Worm (Caenorhabditis elegans): Measurements from ENCODE around the gene B0554.1.
A peak's percentile ranks its signal among the peaks of the same experiment; 100 is the strongest.

B0554.1 gene

DNA sequence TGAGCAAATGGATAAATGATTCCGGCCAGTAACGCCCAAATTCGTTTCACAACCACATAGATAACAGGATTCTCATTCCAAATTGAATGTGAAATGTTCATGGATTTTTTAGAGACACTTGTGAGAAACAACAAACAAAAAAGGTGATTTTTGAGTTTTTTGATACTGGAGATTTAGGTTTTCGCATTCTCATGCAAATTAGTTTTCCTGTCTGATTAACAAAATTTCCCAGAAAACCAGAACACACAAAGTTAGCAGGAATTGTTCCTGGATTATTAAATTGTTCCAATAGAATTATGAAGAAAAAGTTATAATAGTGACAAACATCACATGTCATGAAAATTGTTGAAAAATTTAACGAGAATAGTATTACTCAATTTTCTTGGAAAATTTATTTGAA lies 5.0 kb downstream of the B0554.1 start, which contains the start of gene srh-33:
TSS of gene srh-33 (minus strand) at position 101 of the 400 bp plus-strand sequence.
- TF ChIP-seq lin-11 (tag; optimal IDR thresholded peaks at IDR 0.05) = no peak
- TF ChIP-seq sem-4 (tag; optimal IDR thresholded peaks at IDR 0.05) = no peak
- no peak for TF ChIP-seq F13H6.1 (tag; optimal IDR thresholded peaks at IDR 0.05)
- no peak for TF ChIP-seq nhr-129 (tag; optimal IDR thresholded peaks at IDR 0.05)
- TF ChIP-seq ceh-82 (tag; optimal IDR thresholded peaks at IDR 0.05) = no peak

DNA sequence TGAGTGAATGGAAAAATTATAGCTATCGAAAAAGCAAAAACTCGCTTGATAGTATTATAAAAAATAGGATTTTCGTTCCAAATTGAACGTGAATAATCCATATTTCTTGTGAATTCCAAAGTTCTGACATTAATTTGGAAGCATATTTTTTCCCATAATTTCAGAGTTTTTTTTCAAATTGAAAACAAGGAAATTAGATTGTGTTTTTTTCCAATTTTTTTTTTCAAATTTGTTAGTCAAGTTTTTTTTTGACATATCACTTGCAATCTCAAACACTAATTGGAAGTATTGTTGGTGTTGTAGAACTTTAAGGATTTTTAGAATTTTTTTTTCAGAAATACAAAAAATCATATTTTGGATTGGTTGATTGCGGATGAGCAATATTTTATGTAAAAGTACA lies 8.4 kb downstream of the B0554.1 start, which contains the start of gene srh-34:
TSS of gene srh-34 (minus strand) at position 101 of the 400 bp plus-strand sequence.
- TF ChIP-seq nhr-11 (tag; optimal IDR thresholded peaks at IDR 0.05) (no peak), elt-3 (tag; optimal IDR thresholded peaks at IDR 0.05) (no peak), ztf-1 (GFP tag; conservative IDR thresholded peaks at IDR 0.05) (no peak), zag-1 (tag; optimal IDR thresholded peaks at IDR 0.05) (no peak), ZK546.5 (tag; optimal IDR thresholded peaks at IDR 0.05) (no peak), gmeb-1 (tag; optimal IDR thresholded peaks at IDR 0.05) (no peak), C34F6.9 (tag; optimal IDR thresholded peaks at IDR 0.05) (no peak), nhr-237 (tag; optimal IDR thresholded peaks at IDR 0.05) (no peak), lsy-2 (tag; optimal IDR thresholded peaks at IDR 0.05) (no peak), ztf-4 (tag; optimal IDR thresholded peaks at IDR 0.05) (no peak), mdl-1 (tag; optimal IDR thresholded peaks at IDR 0.05) (no peak), nhr-129 (tag; optimal IDR thresholded peaks at IDR 0.05) (no peak), Y55F3AM.14 (GFP tag; optimal IDR thresholded peaks at IDR 0.05) (no peak), alr-1 (tag; optimal IDR thresholded peaks at IDR 0.05) (no peak), fos-1 (tag; optimal IDR thresholded peaks at IDR 0.05) (no peak), lin-13 (GFP tag; optimal IDR thresholded peaks at IDR 0.05) (no peak), lin-39 (tag; optimal IDR thresholded peaks at IDR 0.05) (no peak), sma-3 (GFP tag; optimal IDR thresholded peaks at IDR 0.05) (no peak), unc-62 (GFP tag; optimal IDR thresholded peaks at IDR 0.05) (no peak)

DNA sequence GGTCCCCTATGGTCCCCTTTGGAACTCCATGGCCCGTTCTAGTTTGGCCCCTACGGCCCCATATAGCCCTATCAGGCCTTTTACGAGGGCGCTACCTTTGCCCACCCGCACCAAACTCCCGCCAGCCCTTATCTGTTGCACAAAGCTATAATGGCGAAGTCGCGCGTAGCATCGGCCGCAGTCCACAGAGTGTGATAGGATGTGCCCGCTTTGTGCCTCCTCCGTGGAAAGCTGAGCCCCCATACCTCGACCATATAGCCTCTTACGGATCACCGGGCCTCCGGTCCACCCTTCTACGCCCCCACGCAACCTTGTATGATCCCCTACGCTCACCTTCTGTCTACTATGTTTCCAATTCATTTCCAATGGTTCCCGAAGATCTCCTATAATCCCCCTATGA lies 8.8 kb downstream of the B0554.1 start:
- TF ChIP-seq peb-1 (tag; optimal IDR thresholded peaks at IDR 0.05) (no peak), mdl-1 (tag; optimal IDR thresholded peaks at IDR 0.05) (no peak), ceh-16 (tag; optimal IDR thresholded peaks at IDR 0.05) (no peak)

DNA sequence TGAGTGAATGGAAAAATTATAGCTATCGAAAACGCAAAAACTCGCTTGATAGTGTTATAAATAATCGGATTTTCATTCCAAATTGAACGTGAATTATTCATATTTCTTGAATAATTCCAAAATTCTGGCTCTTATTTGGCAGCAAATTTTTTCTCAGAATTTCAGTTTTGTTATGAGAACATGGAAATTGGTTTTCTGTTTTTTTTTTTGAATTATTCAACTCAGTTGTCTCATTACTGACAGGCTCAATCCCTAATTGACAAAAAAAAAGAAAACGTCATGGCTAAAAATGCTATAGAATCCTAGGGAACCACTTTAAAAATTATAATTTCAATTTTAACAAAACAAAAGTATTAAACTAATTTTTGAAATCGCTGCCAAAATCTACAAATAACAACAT lies 10.9 kb downstream of the B0554.1 start, which contains the start of gene srh-35:
TSS of gene srh-35 (minus strand) at position 101 of the 400 bp plus-strand sequence.
- no peak for TF ChIP-seq nhr-77 (tag; optimal IDR thresholded peaks at IDR 0.05)
- TF ChIP-seq ztf-4 (tag; optimal IDR thresholded peaks at IDR 0.05) = no peak
- no peak for TF ChIP-seq mdl-1 (tag; optimal IDR thresholded peaks at IDR 0.05)
- no peak for TF ChIP-seq crh-2 (tag; optimal IDR thresholded peaks at IDR 0.05)
- no peak for TF ChIP-seq F13H6.1 (tag; optimal IDR thresholded peaks at IDR 0.05)
- TF ChIP-seq unc-55 (GFP tag; optimal IDR thresholded peaks at IDR 0.05) = no peak
- TF ChIP-seq unc-39 (tag; optimal IDR thresholded peaks at IDR 0.05) = no peak
- TF ChIP-seq ceh-16 (tag; optimal IDR thresholded peaks at IDR 0.05) = no peak
- no peak for TF ChIP-seq dmd-4 (tag; optimal IDR thresholded peaks at IDR 0.05)
- TF ChIP-seq ZK546.5 (tag; optimal IDR thresholded peaks at IDR 0.05) = no peak
- no peak for TF ChIP-seq alr-1 (tag; optimal IDR thresholded peaks at IDR 0.05)
- no peak for TF ChIP-seq aly-2 (tag; optimal IDR thresholded peaks at IDR 0.05)
- no peak for TF ChIP-seq lsy-2 (tag; optimal IDR thresholded peaks at IDR 0.05)
- TF ChIP-seq nhr-6 (tag; optimal IDR thresholded peaks at IDR 0.05) = no peak
- no peak for TF ChIP-seq unc-62 (GFP tag; optimal IDR thresholded peaks at IDR 0.05)

DNA sequence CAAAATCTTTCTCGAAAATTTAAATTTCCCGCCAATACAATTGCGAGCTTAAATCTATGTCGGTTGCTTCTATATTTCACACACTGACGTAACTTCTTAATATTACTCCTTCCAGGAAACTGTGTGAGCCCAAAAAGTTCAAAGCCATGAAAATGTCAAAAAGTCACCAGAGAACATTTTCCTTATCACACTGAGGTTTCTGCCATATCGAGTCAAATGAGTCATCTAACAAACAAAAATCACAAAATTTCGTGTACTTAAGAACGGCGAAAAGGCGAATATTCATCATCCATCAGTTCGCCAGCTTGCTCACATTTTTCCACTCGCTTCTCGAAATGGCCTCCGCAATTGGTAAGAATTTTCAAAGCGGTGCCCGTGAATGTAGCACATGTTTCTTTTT lies 11.5 kb downstream of the B0554.1 start, which contains the start of gene M02H5.8:
TSS of gene M02H5.8 (plus strand) at position 297 of the 400 bp plus-strand sequence.
- TF ChIP-seq nhr-11 (tag; optimal IDR thresholded peaks at IDR 0.05) (no peak), fos-1 (tag; optimal IDR thresholded peaks at IDR 0.05) (peak; percentile 95)

DNA sequence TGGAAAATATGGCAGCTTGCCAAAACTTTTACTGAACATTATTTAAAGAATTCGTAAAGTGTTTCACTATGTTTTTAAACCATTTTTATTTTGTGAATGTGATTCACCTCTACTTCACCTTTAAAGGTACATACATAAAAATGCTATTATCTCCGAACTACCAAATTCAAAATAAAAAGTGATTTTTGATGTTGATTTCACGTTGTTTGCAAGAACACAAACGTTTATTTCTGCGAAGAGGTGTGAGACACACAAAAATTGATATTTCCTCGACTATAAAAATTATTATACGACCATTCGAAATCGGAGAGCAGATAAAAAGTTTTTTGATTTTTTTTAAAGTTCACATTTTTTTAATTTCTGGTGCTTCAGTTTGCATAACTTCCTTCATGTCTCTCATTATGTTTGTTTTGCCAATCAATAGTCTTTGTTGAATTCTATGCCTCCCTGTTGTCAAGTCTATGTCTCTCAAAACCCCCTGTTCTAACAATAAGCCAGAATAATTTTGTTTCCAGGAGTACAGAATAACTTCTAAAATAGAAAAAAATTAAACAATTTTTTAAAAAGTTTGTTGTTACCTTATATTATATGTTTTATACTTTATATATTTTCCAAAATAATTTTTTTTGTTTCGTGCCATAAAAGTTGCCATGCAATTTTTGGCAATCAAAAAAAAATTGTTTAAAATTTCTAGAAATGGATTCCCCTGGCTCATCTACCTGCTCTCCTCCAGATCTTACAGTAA lies 12.7 kb downstream of the B0554.1 start, which contains the start of gene nhr-123:
TSS of gene nhr-123 (plus strand) at position 695 of the 745 bp plus-strand sequence.
- TF ChIP-seq fos-1 (tag; optimal IDR thresholded peaks at IDR 0.05) (peak; percentile 41), unc-62 (GFP tag; optimal IDR thresholded peaks at IDR 0.05) (no peak)

Measured in whole organism, L2 larva.